Fruit fly (Drosophila melanogaster): ENCODE data around the gene ear.

ear gene

DNA sequence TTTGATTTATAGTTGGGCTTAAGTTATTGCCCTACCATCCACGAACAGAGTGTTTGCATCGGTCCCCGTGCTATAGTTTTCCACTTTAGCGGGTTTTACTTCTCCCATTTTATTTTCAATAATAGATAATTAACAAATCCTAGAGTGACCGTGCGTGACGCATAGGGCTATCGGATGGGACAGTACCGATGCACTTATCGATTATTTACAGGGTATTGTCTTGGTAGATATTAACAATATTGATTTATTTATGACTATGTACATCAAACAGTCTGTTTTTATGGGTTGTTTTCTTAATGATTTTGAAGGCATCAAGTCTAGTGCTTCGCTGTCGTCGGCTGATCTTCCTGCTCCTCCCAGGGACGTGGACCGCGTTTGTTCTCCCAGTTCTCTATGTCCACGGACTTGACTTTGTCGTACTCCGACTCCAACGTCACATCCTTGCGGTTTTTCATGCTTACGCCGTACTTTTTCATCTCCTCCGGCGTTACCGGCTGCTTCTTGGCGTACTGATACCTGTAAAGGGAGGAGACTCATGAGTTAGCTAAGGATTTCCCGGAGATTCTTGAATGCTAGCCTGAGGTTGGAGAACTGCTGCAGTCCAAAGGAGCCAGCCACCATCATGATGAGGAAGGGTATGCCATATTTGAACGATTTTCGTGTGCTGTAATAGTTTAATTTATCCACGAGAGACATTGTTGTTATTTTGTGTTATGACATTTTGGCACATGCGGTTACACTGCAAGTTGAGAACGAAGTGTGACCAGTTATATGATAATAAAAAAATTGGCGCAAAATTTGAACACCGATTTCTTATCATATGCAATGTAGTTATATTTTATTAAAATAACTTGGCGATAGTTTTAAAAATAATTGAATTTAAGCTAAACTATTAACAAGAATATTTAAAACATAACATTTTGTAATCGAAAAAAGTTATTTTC, 42.4 kb upstream of the ear start, which contains the start of the genes MRG15 and Tm1 (continued):
- TF ChIP-seq CG12659 (GFP tag; optimal IDR thresholded peaks at IDR 0.05) (peak; percentile 17), zen2 (GFP tag; IDR thresholded peaks at IDR 0.05; ENCODE audit: partially characterized antibody) (peak; percentile 63; the same call in 1 of the 3 replicates), D19B (GFP tag; optimal IDR thresholded peaks at IDR 0.05) (peak; percentile 99), CG2712 (tag; optimal IDR thresholded peaks at IDR 0.05) (no peak), CG15479 (GFP tag; optimal IDR thresholded peaks at IDR 0.05) (no peak), CG15011 (GFP tag; optimal IDR thresholded peaks at IDR 0.05) (no peak), gcm (GFP tag; optimal IDR thresholded peaks at IDR 0.05) (no peak), CG17912 (GFP tag; optimal IDR thresholded peaks at IDR 0.05) (no peak), CG31365 (tag; optimal IDR thresholded peaks at IDR 0.05) (no peak), E2f2 (GFP tag; IDR thresholded peaks at IDR 0.05) (peak; percentile 91), Med (GFP tag) (peak; percentile 35), CG1529 (GFP tag; optimal IDR thresholded peaks at IDR 0.05) (no peak), dan (GFP tag; IDR thresholded peaks at IDR 0.05) (no peak), CG17568 (GFP tag; optimal IDR thresholded peaks at IDR 0.05) (no peak), slp2 (GFP tag; optimal IDR thresholded peaks at IDR 0.05) (peak; percentile 14), CG15269 (tag; optimal IDR thresholded peaks at IDR 0.05) (no peak), YL-1 (GFP tag; optimal IDR thresholded peaks at IDR 0.05) (peak; percentile 50), CG13894 (tag; optimal IDR thresholded peaks at IDR 0.05) (no peak), CG4328 (GFP tag; optimal IDR thresholded peaks at IDR 0.05) (no peak), D19A (tag; optimal IDR thresholded peaks at IDR 0.05) (no peak), Rfx (GFP tag; IDR thresholded peaks at IDR 0.05) (0 out of 2 replicates have a peak, but pooled peaks have one; percentile 38), CG12236 (GFP tag; optimal IDR thresholded peaks at IDR 0.05) (no peak), CG17186 (GFP tag; optimal IDR thresholded peaks at IDR 0.05) (no peak), sna (GFP tag; IDR thresholded peaks at IDR 0.05; ENCODE audit: partially characterized antibody) (peak; percentile 37), CG34376 (GFP tag; optimal IDR thresholded peaks at IDR 0.05) (no peak), vnd (GFP tag; IDR thresholded peaks at IDR 0.05; ENCODE audit: partially characterized antibody) (peak; percentile 57; the same call in 1 of the 3 replicates), ato (GFP tag; IDR thresholded peaks at IDR 0.05; ENCODE audit: partially characterized antibody) (peak; percentile 56), CG2120 (GFP tag; optimal IDR thresholded peaks at IDR 0.05) (peak; percentile 9), wor (GFP tag; IDR thresholded peaks at IDR 0.05) (no peak), slou (GFP tag; optimal IDR thresholded peaks at IDR 0.05) (no peak), CG14014 (GFP tag; IDR thresholded peaks at IDR 0.05) (no peak), CG33213 (GFP tag; optimal IDR thresholded peaks at IDR 0.05) (no peak), sug (tag; optimal IDR thresholded peaks at IDR 0.05) (peak; percentile 10), ftz-f1 (GFP tag; optimal IDR thresholded peaks at IDR 0.05) (peak; percentile 14), kah (GFP tag; optimal IDR thresholded peaks at IDR 0.05) (no peak), CG9727 (GFP tag; optimal IDR thresholded peaks at IDR 0.05) (peak; percentile 12), CG12071 (GFP tag; optimal IDR thresholded peaks at IDR 0.05) (no peak), sima (GFP tag; optimal IDR thresholded peaks at IDR 0.05) (no peak), CG14710 (tag; optimal IDR thresholded peaks at IDR 0.05) (peak; percentile 19), zen (tag; optimal IDR thresholded peaks at IDR 0.05) (peak; percentile 77), pnt (GFP tag; optimal IDR thresholded peaks at IDR 0.05) (no peak), p53 (GFP tag; optimal IDR thresholded peaks at IDR 0.05) (no peak), Elba2 (GFP tag; optimal IDR thresholded peaks at IDR 0.05) (no peak), CG1602 (GFP tag; optimal IDR thresholded peaks at IDR 0.05) (no peak), usp (GFP tag; optimal IDR thresholded peaks at IDR 0.05) (no peak), CG12219 (GFP tag; optimal IDR thresholded peaks at IDR 0.05) (no peak), Bdp1 (GFP tag; optimal IDR thresholded peaks at IDR 0.05) (no peak), CTCF (GFP tag; optimal IDR thresholded peaks at IDR 0.05) (no peak), bbx (GFP tag; IDR thresholded peaks at IDR 0.05; ENCODE audit: partially characterized antibody) (peak; percentile 80)
